Worm (Caenorhabditis elegans) whole organism, L4/young adult: Measurements from ENCODE around the gene fbxa-14.

Experiments used
- W03F9.2 ChIP-seq: fragments of 150-350 bp; optimal IDR thresholded peaks from 2 replicates; lab custom pipeline; 2014; ENCODE audit warnings: missing biosample characterization, missing genetic modification characterization
- dao-5 ChIP-seq: sonication (generic microtip); optimal IDR thresholded peaks from 2 replicates; lab custom pipeline; 2016; ENCODE audit warnings: missing genotype, missing genetic modification characterization, moderate library complexity, missing compliant biosample characterization
- him-1 ChIP-seq: sonication (generic microtip); optimal IDR thresholded peaks from 2 replicates; lab custom pipeline; 2016; ENCODE audit warnings: missing genotype, missing genetic modification reagents, missing genetic modification characterization, missing compliant biosample characterization

DNA sequence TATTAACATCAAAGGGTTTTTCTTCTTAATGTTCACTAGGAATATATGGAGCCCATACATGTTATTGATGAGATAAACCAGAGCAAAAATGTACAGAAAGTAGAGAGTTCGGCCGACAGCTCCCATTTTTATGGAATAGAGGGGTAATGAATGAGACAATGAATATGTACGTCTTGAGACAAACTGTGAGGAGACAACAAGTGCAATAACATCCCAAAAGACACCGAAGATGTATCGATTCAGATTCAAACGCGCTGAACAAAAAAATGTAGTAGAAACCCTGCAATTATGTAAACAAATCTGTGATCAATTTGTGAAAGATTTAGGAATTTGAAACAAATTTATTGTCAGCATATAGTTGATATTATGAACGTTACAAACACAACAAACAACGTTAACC is 22.6 kb upstream of the fbxa-14 start:
- no peak for TF ChIP-seq him-1 (tag; lab: Kevin White, UChicago)
- no peak for TF ChIP-seq dao-5 (tag; lab: Kevin White, UChicago)
- TF ChIP-seq W03F9.2 (tag; lab: Kevin White, UChicago) = no peak
